Fruit fly (Drosophila melanogaster) whole organism, embryonic: Measurements from ENCODE around the gene CG3091.

Experiments
- Aef1 ChIP-seq: fragments of 200-800 bp; sonication (Bioruptor generic); IDR thresholded peaks from 3 replicates; pipeline ENCODE4 v1.3.6; 2022; ENCODE audit warnings: missing biosample characterization, missing genetic modification characterization
- Blimp-1 ChIP-seq: fragments of 200-800 bp; sonication (Bioruptor generic); optimal IDR thresholded peaks from 3 replicates; lab custom pipeline; 2018; ENCODE audit warnings: missing biosample characterization, missing genetic modification characterization, mild to moderate bottlenecking, moderate library complexity, missing genetic modification reagents
- CG10147 ChIP-seq: fragments of 200-800 bp; sonication (Bioruptor generic); optimal IDR thresholded peaks from 2 replicates; lab custom pipeline; 2019; ENCODE audit warnings: missing biosample characterization, mild to moderate bottlenecking, missing genetic modification characterization, moderate library complexity
- CG10366 ChIP-seq: fragments of 200-800 bp; sonication (Bioruptor generic); IDR thresholded peaks from 2 replicates; pipeline ENCODE4 v1.3.6; 2022; ENCODE audit warnings: missing biosample characterization, missing genetic modification characterization
- CG10543 ChIP-seq: fragments of 200-800 bp; sonication (Bioruptor generic); optimal IDR thresholded peaks from 3 replicates; lab custom pipeline; 2017; ENCODE audit warnings: missing biosample characterization, mild to moderate bottlenecking, missing genetic modification characterization, moderate library complexity
- CG10654 ChIP-seq: fragments of 200-800 bp; sonication (Bioruptor generic); optimal IDR thresholded peaks from 2 replicates; lab custom pipeline; 2016; ENCODE audit warnings: missing biosample characterization, missing genetic modification characterization
- CG11504 ChIP-seq: fragments of 200-800 bp; sonication (Bioruptor generic); optimal IDR thresholded peaks from 3 replicates; lab custom pipeline; 2019; ENCODE audit warnings: missing biosample characterization, mild to moderate bottlenecking, missing genetic modification characterization, moderate library complexity
- CG11560 ChIP-seq: fragments of 200-800 bp; sonication (Bioruptor generic); IDR thresholded peaks from 3 replicates; pipeline ENCODE4 v1.3.6; 2022; ENCODE audit warnings: missing biosample characterization, missing genetic modification characterization
- CG14014 ChIP-seq: fragments of 200-800 bp; sonication (Bioruptor generic); IDR thresholded peaks from 2 replicates; pipeline ENCODE4 v1.3.6; 2022; ENCODE audit warnings: missing biosample characterization, missing genetic modification characterization
- CG15011 ChIP-seq: fragments of 200-800 bp; sonication (Bioruptor generic); optimal IDR thresholded peaks from 3 replicates; lab custom pipeline; 2018; ENCODE audit warnings: missing biosample characterization, mild to moderate bottlenecking, missing genetic modification characterization
- CG1792 ChIP-seq: fragments of 200-800 bp; sonication (Bioruptor generic); optimal IDR thresholded peaks from 2 replicates; lab custom pipeline; 2016; ENCODE audit warnings: missing biosample characterization, missing genetic modification characterization
- CG3847 ChIP-seq: fragments of 200-800 bp; sonication (Bioruptor generic); IDR thresholded peaks from 2 replicates; pipeline ENCODE4 v1.3.6; 2022; ENCODE audit warnings: missing biosample characterization, missing genetic modification characterization
- CG7357 ChIP-seq: fragments of 200-800 bp; sonication (Bioruptor generic); IDR thresholded peaks from 3 replicates; pipeline ENCODE4 v1.3.6; 2022; ENCODE audit warnings: missing biosample characterization, missing genetic modification characterization
- CG7745 ChIP-seq: fragments of 200-800 bp; sonication (Bioruptor generic); optimal IDR thresholded peaks from 2 replicates; lab custom pipeline; 2018; ENCODE audit warnings: missing biosample characterization, mild to moderate bottlenecking, missing genetic modification characterization, moderate library complexity
- CG8478 ChIP-seq: fragments of >200 bp; optimal IDR thresholded peaks from 2 replicates; lab custom pipeline; 2018
- CG8765 ChIP-seq: fragments of 200-800 bp; sonication (Bioruptor generic); IDR thresholded peaks from 2 replicates; pipeline ENCODE4 v1.3.6; 2022; ENCODE audit warnings: missing biosample characterization, missing genetic modification characterization
- CG9797 ChIP-seq: fragments of 200-800 bp; sonication (Bioruptor generic); optimal IDR thresholded peaks from 3 replicates; lab custom pipeline; 2018; ENCODE audit warnings: missing biosample characterization, mild to moderate bottlenecking, missing genetic modification characterization
- CG9817 ChIP-seq: fragments of 200-800 bp; sonication (Bioruptor generic); optimal IDR thresholded peaks from 2 replicates; lab custom pipeline; 2018; ENCODE audit warnings: missing biosample characterization, mild to moderate bottlenecking, missing genetic modification characterization, moderate library complexity
- CG9932 ChIP-seq: fragments of 200-800 bp; sonication (Bioruptor generic); IDR thresholded peaks from 2 replicates; pipeline ENCODE4 v1.3.6; 2022; ENCODE audit warnings: missing biosample characterization, missing genetic modification characterization
- CoRest ChIP-seq: fragments of 200-800 bp; sonication (Bioruptor generic); optimal IDR thresholded peaks from 3 replicates; lab custom pipeline; 2018; ENCODE audit warnings: missing biosample characterization, mild to moderate bottlenecking, missing genetic modification characterization, moderate library complexity
- Deaf1 ChIP-seq: fragments of 200-800 bp; optimal IDR thresholded peaks from 3 replicates; lab custom pipeline; 2019; ENCODE audit warnings: missing biosample characterization, mild to moderate bottlenecking, missing genetic modification characterization, moderate library complexity
- Drgx ChIP-seq: fragments of 200-800 bp; sonication (Bioruptor generic); IDR thresholded peaks from 2 replicates; pipeline ENCODE4 v1.3.6; 2022; ENCODE audit warnings: missing biosample characterization, missing genetic modification characterization
- Hr3 ChIP-seq: fragments of 200-800 bp; sonication (Bioruptor generic); optimal IDR thresholded peaks from 3 replicates; lab custom pipeline; 2016; ENCODE audit warnings: missing biosample characterization, missing genetic modification characterization
- Hr51 ChIP-seq, 2 experiments: fragments of 200-800 bp; sonication (Bioruptor generic); optimal IDR thresholded peaks; 2 replicates in 1 of 2; 3 replicates in 1 of 2; lab custom pipeline; 2016 to 2018; ENCODE audit warnings: missing biosample characterization in 2 of 2, missing genetic modification characterization in 2 of 2, mild to moderate bottlenecking in 1 of 2, moderate library complexity in 1 of 2
- Med ChIP-seq: fragments of 200-800 bp; sonication (Bioruptor generic); peaks from one replicate; lab custom pipeline; 2016; ENCODE audit warnings: missing biosample characterization, missing genetic modification characterization, mild to moderate bottlenecking, inconsistent platforms, moderate library complexity
- Nf-YB ChIP-seq: fragments of 200-800 bp; sonication (Bioruptor generic); optimal IDR thresholded peaks from 3 replicates; lab custom pipeline; 2019; ENCODE audit warnings: missing biosample characterization, mild to moderate bottlenecking, missing genetic modification characterization, moderate library complexity
- NfI ChIP-seq: fragments of 200-800 bp; sonication (Bioruptor generic); optimal IDR thresholded peaks from 3 replicates; lab custom pipeline; 2018; ENCODE audit warnings: missing biosample characterization, mild to moderate bottlenecking, missing genetic modification characterization, moderate library complexity
- Rfx ChIP-seq: fragments of 200-800 bp; sonication (Bioruptor generic); IDR thresholded peaks from 2 replicates; pipeline ENCODE4 v1.3.6; 2022; ENCODE audit warnings: missing biosample characterization, missing genetic modification characterization
- Six4 ChIP-seq: fragments of 200-800 bp; sonication (Bioruptor generic); optimal IDR thresholded peaks from 2 replicates; lab custom pipeline; 2016; ENCODE audit warnings: missing biosample characterization, missing genetic modification characterization
- Sox102F ChIP-seq: fragments of 200-800 bp; sonication (Bioruptor generic); optimal IDR thresholded peaks from 2 replicates; lab custom pipeline; 2018; ENCODE audit warnings: missing biosample characterization, mild to moderate bottlenecking, missing genetic modification characterization, moderate library complexity
- Sry-β ChIP-seq: fragments of 200-800 bp; sonication (Bioruptor generic); optimal IDR thresholded peaks from 2 replicates; lab custom pipeline; 2018; ENCODE audit warnings: missing biosample characterization, mild to moderate bottlenecking, missing genetic modification characterization, moderate library complexity
- ab ChIP-seq: fragments of 200-800 bp; sonication (Bioruptor generic); optimal IDR thresholded peaks from 2 replicates; lab custom pipeline; 2016; ENCODE audit warnings: missing biosample characterization, missing genetic modification characterization
- al ChIP-seq: fragments of 200-800 bp; sonication (Bioruptor generic); IDR thresholded peaks from 2 replicates; pipeline ENCODE4 v1.3.6; 2022; ENCODE audit warnings: missing biosample characterization, missing genetic modification characterization
- ara ChIP-seq: fragments of 200-800 bp; sonication (Bioruptor generic); IDR thresholded peaks from 2 replicates; pipeline ENCODE4 v1.3.6; 2022; ENCODE audit warnings: missing biosample characterization, missing genetic modification characterization
- cas ChIP-seq: fragments of 200-800 bp; sonication (Bioruptor generic); IDR thresholded peaks from 2 replicates; pipeline ENCODE4 v1.3.6; 2022; ENCODE audit warnings: missing biosample characterization, missing genetic modification characterization
- crol ChIP-seq: fragments of 200-800 bp; sonication (Bioruptor generic); IDR thresholded peaks from 2 replicates; pipeline ENCODE4 v1.3.6; 2022; ENCODE audit warnings: missing biosample characterization, missing genetic modification characterization
- dmrt99B ChIP-seq: fragments of 200-800 bp; sonication (Bioruptor generic); optimal IDR thresholded peaks from 2 replicates; lab custom pipeline; 2018; ENCODE audit warnings: missing biosample characterization, mild to moderate bottlenecking, missing genetic modification characterization, moderate library complexity
- dysf ChIP-seq: fragments of 200-800 bp; sonication (Bioruptor generic); IDR thresholded peaks from 3 replicates; pipeline ENCODE4 v1.3.6; 2022; ENCODE audit warnings: missing biosample characterization, missing genetic modification characterization
- grau ChIP-seq: fragments of 200-800 bp; optimal IDR thresholded peaks from 3 replicates; lab custom pipeline; 2019; ENCODE audit warnings: missing biosample characterization, mild to moderate bottlenecking, missing genetic modification characterization, moderate library complexity
- lmd ChIP-seq: fragments of 200-800 bp; sonication (Bioruptor generic); IDR thresholded peaks from 2 replicates; pipeline ENCODE4 v1.3.6; 2022; ENCODE audit warnings: missing biosample characterization, missing genetic modification characterization
- pan ChIP-seq, 4 experiments: fragments of >200 bp in 3 of 4; fragments of 200-800 bp in 1 of 4; sonication (Bioruptor generic) in 1 of 4; optimal IDR thresholded peaks in 3 of 4; IDR thresholded peaks in 1 of 4; 2 replicates each; pipeline versions ENCODE4 v1.3.6 to Lab custom; 2017 to 2022; ENCODE audit warnings: missing biosample characterization in 2 of 4, missing genetic modification characterization in 2 of 4, mixed read lengths in 1 of 4
- prd ChIP-seq, 3 experiments: fragments of >200 bp in 2 of 3; fragments of 200-800 bp in 1 of 3; sonication (Bioruptor generic) in 1 of 3; optimal IDR thresholded peaks in 2 of 3; IDR thresholded peaks in 1 of 3; 2 replicates in 2 of 3; 3 replicates in 1 of 3; pipeline versions ENCODE4 v1.3.6 to Lab custom; 2017 to 2022; ENCODE audit warnings: missing biosample characterization in 1 of 3, missing genetic modification characterization in 1 of 3
- row ChIP-seq: fragments of 200-800 bp; sonication (Bioruptor generic); IDR thresholded peaks from 3 replicates; pipeline ENCODE4 v1.3.6; 2022; ENCODE audit warnings: missing biosample characterization, missing genetic modification characterization
- stwl ChIP-seq: fragments of 200-800 bp; sonication (Bioruptor generic); optimal IDR thresholded peaks from 3 replicates; lab custom pipeline; 2018; ENCODE audit warnings: missing biosample characterization, mild to moderate bottlenecking, missing genetic modification characterization, moderate library complexity
- tgo ChIP-seq: fragments of 200-800 bp; sonication (Bioruptor generic); IDR thresholded peaks from 3 replicates; pipeline ENCODE4 v1.3.6; 2022; ENCODE audit warnings: missing biosample characterization, missing genetic modification characterization
- zfh1 ChIP-seq: fragments of 200-800 bp; sonication (Bioruptor generic); IDR thresholded peaks from 3 replicates; pipeline ENCODE4 v1.3.6; 2022; ENCODE audit warnings: missing biosample characterization, missing genetic modification characterization

Gene CG3091

dm6 chrX:2212327-2212820, 41.6 kb downstream of the CG3091 start:
- TF ChIP-seq row (GFP tag; lab: Robert Waterston, UW) (no peak), Med (peak; percentile 25), CG11504 (tag; lab: Kevin White, UChicago) (peak; percentile 6), Blimp-1 (GFP tag; lab: Kevin White, UChicago) (peak; percentile 14)

dm6 chrX:2208641-2209241, 45.3 kb downstream of the CG3091 start:
- TF ChIP-seq CG15011 (GFP tag; lab: Kevin White, UChicago) (no peak), pan (optimal IDR thresholded peaks at IDR 0.05; lab: Kevin White, UChicago) (no peak), pan (GFP tag; optimal IDR thresholded peaks at IDR 0.05 in 1 of 2, IDR thresholded peaks at IDR 0.05 in 1 of 2) (peak in 1 of 2 experiments; percentile 11), CG3847 (0 out of 2 replicates have a peak, but pooled peaks have one; percentile 30), prd (optimal IDR thresholded peaks at IDR 0.05; lab: Kevin White, UChicago) (no peak), prd (GFP tag; IDR thresholded peaks at IDR 0.05; lab: Robert Waterston, UW) (peak; percentile 43; the same call in 1 of the 3 replicates), CG9817 (tag; lab: Kevin White, UChicago) (peak; percentile 14), Rfx (GFP tag; lab: Robert Waterston, UW) (peak; percentile 67), crol (peak; percentile 91), ab (GFP tag; lab: Kevin White, UChicago) (no peak), Sry-β (GFP tag; lab: Kevin White, UChicago) (no peak), CG9797 (GFP tag; lab: Kevin White, UChicago) (no peak), ara (GFP tag; lab: Robert Waterston, UW) (peak; percentile 41; the same call in 1 of the 2 replicates), Hr51 (GFP tag; optimal IDR thresholded peaks at IDR 0.05; lab: Kevin White, UChicago) (peak in 1 of 2 experiments; percentile 11), NfI (GFP tag; lab: Kevin White, UChicago) (peak; percentile 19), CG9932 (peak; percentile 59), dmrt99B (peak; percentile 48), stwl (no peak), Six4 (GFP tag; lab: Kevin White, UChicago) (no peak), grau (tag; lab: Kevin White, UChicago) (peak; percentile 16), CG10147 (GFP tag; lab: Kevin White, UChicago) (no peak), Nf-YB (GFP tag; lab: Kevin White, UChicago) (no peak), CG11560 (peak; percentile 23; the same call in 1 of the 3 replicates), zfh1 (no peak), Deaf1 (no peak), CG7357 (GFP tag; lab: Robert Waterston, UW) (no peak; the same call in 2 of the 3 replicates), CG7745 (tag; lab: Kevin White, UChicago) (no peak), tgo (GFP tag; lab: Robert Waterston, UW) (peak; percentile 19; the same call in 1 of the 3 replicates), CG14014 (GFP tag; lab: Robert Waterston, UW) (0 out of 2 replicates have a peak, but pooled peaks have one; percentile 13), lmd (GFP tag; lab: Robert Waterston, UW) (peak; percentile 35; the same call in 1 of the 2 replicates), CoRest (tag; lab: Kevin White, UChicago) (peak; percentile 19), dysf (GFP tag; lab: Robert Waterston, UW) (peak; percentile 63; the same call in 2 of the 3 replicates), Aef1 (GFP tag; lab: Robert Waterston, UW) (peak; percentile 47; the same call in 2 of the 3 replicates), Hr3 (GFP tag; lab: Kevin White, UChicago) (no peak), CG10654 (GFP tag; lab: Kevin White, UChicago) (no peak), al (GFP tag; lab: Robert Waterston, UW) (peak; percentile 24; the same call in 1 of the 2 replicates), CG8765 (GFP tag; lab: Robert Waterston, UW) (no peak), cas (GFP tag; lab: Robert Waterston, UW) (no peak), Drgx (peak; percentile 58; the same call in 1 of the 2 replicates), CG1792 (GFP tag; lab: Kevin White, UChicago) (no peak), Sox102F (peak; percentile 35), CG10543 (GFP tag; lab: Kevin White, UChicago) (peak; percentile 73), CG10366 (GFP tag; lab: Robert Waterston, UW) (peak; percentile 20; the same call in 1 of the 2 replicates), CG8478 (lab: Kevin White, UChicago) (no peak)
